Fruit fly (Drosophila melanogaster) whole organism, adult: ENCODE results near the gene Tmx3.

ENCODE experiments used
- CG11617 ChIP-seq: fragments of 200-800 bp; sonication (Bioruptor generic); optimal IDR thresholded peaks from 2 replicates; lab custom pipeline; 2017; ENCODE audit warnings: mild to moderate bottlenecking, missing biosample characterization, missing genetic modification reagents, missing genetic modification characterization
- CG12768 ChIP-seq: fragments of 200-800 bp; sonication (Bioruptor generic); optimal IDR thresholded peaks from 2 replicates; lab custom pipeline; 2017; ENCODE audit warnings: missing biosample characterization, missing genetic modification characterization, mild to moderate bottlenecking, moderate library complexity, missing genetic modification reagents
- CG14711 ChIP-seq: fragments of 200-800 bp; sonication (Bioruptor generic); optimal IDR thresholded peaks from 2 replicates; lab custom pipeline; 2018; ENCODE audit warnings: missing biosample characterization, mild to moderate bottlenecking, missing genetic modification characterization, moderate library complexity
- CG1620 ChIP-seq: fragments of 200-800 bp; sonication (Bioruptor generic); optimal IDR thresholded peaks from 2 replicates; lab custom pipeline; 2016; ENCODE audit warnings: missing biosample characterization, missing genetic modification characterization
- CG33017 ChIP-seq: fragments of 200-800 bp; sonication (Bioruptor generic); optimal IDR thresholded peaks from 2 replicates; lab custom pipeline; 2018; ENCODE audit warnings: missing biosample characterization, mild to moderate bottlenecking, missing genetic modification characterization, moderate library complexity
- CG5204 ChIP-seq: fragments of 200-800 bp; sonication (Bioruptor generic); optimal IDR thresholded peaks from 2 replicates; lab custom pipeline; 2016; ENCODE audit warnings: missing biosample characterization, missing genetic modification characterization
- CG7045 ChIP-seq: fragments of 200-800 bp; sonication (Bioruptor generic); optimal IDR thresholded peaks from 2 replicates; lab custom pipeline; 2017; ENCODE audit warnings: missing biosample characterization, mild to moderate bottlenecking, missing genetic modification characterization
- CG7101 ChIP-seq: fragments of 200-800 bp; sonication (Bioruptor generic); optimal IDR thresholded peaks from 2 replicates; lab custom pipeline; 2018; ENCODE audit warnings: missing biosample characterization, mild to moderate bottlenecking, missing genetic modification characterization, moderate library complexity
- Clk ChIP-seq: fragments of 200-800 bp; sonication (Bioruptor generic); optimal IDR thresholded peaks from 2 replicates; lab custom pipeline; 2017; ENCODE audit warnings: missing biosample characterization, missing genetic modification characterization
- Crg-1 ChIP-seq: fragments of 200-800 bp; sonication (Bioruptor generic); optimal IDR thresholded peaks from 2 replicates; lab custom pipeline; 2016; ENCODE audit warnings: missing biosample characterization, missing genetic modification characterization
- Hr96 ChIP-seq: fragments of 200-800 bp; sonication (Bioruptor generic); optimal IDR thresholded peaks from 2 replicates; lab custom pipeline; 2016; ENCODE audit warnings: missing biosample characterization, missing genetic modification characterization
- Mnt ChIP-seq: fragments of 200-800 bp; sonication (Bioruptor generic); optimal IDR thresholded peaks from 2 replicates; lab custom pipeline; 2016; ENCODE audit warnings: missing biosample characterization, mild to moderate bottlenecking, missing genetic modification characterization
- bab1 ChIP-seq: fragments of 200-800 bp; sonication (Bioruptor generic); optimal IDR thresholded peaks from 3 replicates; lab custom pipeline; 2019; ENCODE audit warnings: missing biosample characterization, mild to moderate bottlenecking, missing genetic modification characterization, moderate library complexity
- cic ChIP-seq: fragments of 200-800 bp; sonication (Bioruptor generic); optimal IDR thresholded peaks from 2 replicates; lab custom pipeline; 2017; ENCODE audit warnings: missing biosample characterization, mild to moderate bottlenecking, missing genetic modification characterization, moderate library complexity
- cnc ChIP-seq, 2 experiments: fragments of >200 bp; optimal IDR thresholded peaks; 2 replicates each; lab custom pipeline; 2017
- kay ChIP-seq: fragments of 200-800 bp; sonication (Bioruptor generic); peaks from one replicate; lab custom pipeline; 2016; ENCODE audit warnings: missing biosample characterization, missing genetic modification characterization, borderline replicate concordance
- ovo ChIP-seq: fragments of 200-800 bp; sonication (Bioruptor generic); optimal IDR thresholded peaks from 2 replicates; lab custom pipeline; 2016; ENCODE audit warnings: missing biosample characterization, missing genetic modification characterization
- pad ChIP-seq: fragments of 200-800 bp; sonication (Bioruptor generic); optimal IDR thresholded peaks from 3 replicates; lab custom pipeline; 2017; ENCODE audit warnings: missing biosample characterization, missing genetic modification characterization, mild to moderate bottlenecking, moderate library complexity, missing genetic modification reagents
- tj ChIP-seq: fragments of 200-800 bp; sonication (Bioruptor generic); optimal IDR thresholded peaks from 3 replicates; lab custom pipeline; 2017; ENCODE audit warnings: missing biosample characterization, mild to moderate bottlenecking, missing genetic modification characterization, moderate library complexity
- toe ChIP-seq: fragments of 200-800 bp; sonication (Bioruptor generic); optimal IDR thresholded peaks from 2 replicates; lab custom pipeline; 2016; ENCODE audit warnings: missing biosample characterization, missing genetic modification characterization

Tmx3 gene

dm6 chr3L:16189925-16190231 lies 39.0 kb upstream of the Tmx3 start:
- TF ChIP-seq CG12768 (no peak), bab1 (GFP tag; lab: Kevin White, UChicago) (no peak), CG1620 (GFP tag; lab: Kevin White, UChicago) (no peak), toe (GFP tag; lab: Kevin White, UChicago) (no peak), pad (no peak), tj (no peak), CG14711 (tag; lab: Kevin White, UChicago) (no peak), kay (GFP tag; lab: Kevin White, UChicago) (no peak), Mnt (GFP tag; lab: Kevin White, UChicago) (no peak), cic (GFP tag; lab: Kevin White, UChicago) (no peak), ovo (GFP tag; lab: Kevin White, UChicago) (no peak), CG5204 (GFP tag; lab: Kevin White, UChicago) (no peak)

- TF ChIP-seq Mnt (GFP tag; lab: Kevin White, UChicago) (peak; percentile 41), toe (GFP tag; lab: Kevin White, UChicago) (peak; percentile 11), CG7101 (peak; percentile 34), CG7045 (peak; percentile 14), CG12768 (peak; percentile 67), kay (GFP tag; lab: Kevin White, UChicago) (peak; percentile 86), CG33017 (tag; lab: Kevin White, UChicago) (peak; percentile 14), tj (no peak), cnc (optimal IDR thresholded peaks at IDR 0.05; lab: Kevin White, UChicago) (no peak), CG5204 (GFP tag; lab: Kevin White, UChicago) (no peak), ovo (GFP tag; lab: Kevin White, UChicago) (peak; percentile 36), bab1 (GFP tag; lab: Kevin White, UChicago) (no peak), Hr96 (GFP tag; lab: Kevin White, UChicago) (peak; percentile 5), CG14711 (tag; lab: Kevin White, UChicago) (no peak), Crg-1 (GFP tag; lab: Kevin White, UChicago) (no peak), CG1620 (GFP tag; lab: Kevin White, UChicago) (no peak), Clk (GFP tag; lab: Kevin White, UChicago) (no peak), cic (GFP tag; lab: Kevin White, UChicago) (peak; percentile 26), pad (peak; percentile 10), CG11617 (GFP tag; lab: Kevin White, UChicago) (peak; percentile 34)
Observed at dm6 chr3L:16190885-16191284, 38.0 kb upstream of the Tmx3 start.

- TF ChIP-seq CG14711 (tag; lab: Kevin White, UChicago) (no peak), cic (GFP tag; lab: Kevin White, UChicago) (no peak), Mnt (GFP tag; lab: Kevin White, UChicago) (no peak), Hr96 (GFP tag; lab: Kevin White, UChicago) (no peak), tj (no peak), pad (no peak), CG7101 (no peak), kay (GFP tag; lab: Kevin White, UChicago) (no peak), CG7045 (no peak), Crg-1 (GFP tag; lab: Kevin White, UChicago) (no peak), CG12768 (no peak), ovo (GFP tag; lab: Kevin White, UChicago) (no peak), toe (GFP tag; lab: Kevin White, UChicago) (no peak)
Observed at dm6 chr3L:16192561-16193355, 36.1 kb upstream of the Tmx3 start.

- TF ChIP-seq CG12768 (peak; percentile 26), kay (GFP tag; lab: Kevin White, UChicago) (no peak), cic (GFP tag; lab: Kevin White, UChicago) (peak; percentile 49), Hr96 (GFP tag; lab: Kevin White, UChicago) (peak; percentile 8), Mnt (GFP tag; lab: Kevin White, UChicago) (peak; percentile 24)
Observed at dm6 chr3L:16193851-16194709, 34.8 kb upstream of the Tmx3 start.

dm6 chr3L:16195476-16195958 lies 33.4 kb upstream of the Tmx3 start:
- TF ChIP-seq Clk (GFP tag; lab: Kevin White, UChicago) = no peak
- TF ChIP-seq CG33017 (tag; lab: Kevin White, UChicago) = no peak
- TF ChIP-seq CG7045 = no peak
- no peak for TF ChIP-seq tj
- TF ChIP-seq CG12768 = no peak
- TF ChIP-seq bab1 (GFP tag; lab: Kevin White, UChicago) = no peak
- no peak for TF ChIP-seq ovo (GFP tag; lab: Kevin White, UChicago)
- TF ChIP-seq CG5204 (GFP tag; lab: Kevin White, UChicago) = no peak
- TF ChIP-seq CG14711 (tag; lab: Kevin White, UChicago) = no peak
- TF ChIP-seq Mnt (GFP tag; lab: Kevin White, UChicago) = no peak
- TF ChIP-seq CG1620 (GFP tag; lab: Kevin White, UChicago) = no peak
- TF ChIP-seq CG11617 (GFP tag; lab: Kevin White, UChicago) = no peak
- TF ChIP-seq Hr96 (GFP tag; lab: Kevin White, UChicago) = no peak
- TF ChIP-seq Crg-1 (GFP tag; lab: Kevin White, UChicago) = no peak
- no peak for TF ChIP-seq cic (GFP tag; lab: Kevin White, UChicago)
- TF ChIP-seq pad = no peak
